Fruit fly (Drosophila melanogaster) Kc167 (cell line): Measurements from ENCODE around the gene CG32147.

Source experiments
- h ChIP-seq: fragments of >200 bp; optimal IDR thresholded peaks from 3 replicates; lab custom pipeline; 2018; ENCODE audit warnings: missing external identifiers
- insv ChIP-seq: fragments of >200 bp; optimal IDR thresholded peaks from 3 replicates; lab custom pipeline; 2018; ENCODE audit warnings: missing external identifiers
- psq ChIP-seq: fragments of >200 bp; optimal IDR thresholded peaks from 2 replicates; lab custom pipeline; 2017; ENCODE audit warnings: missing external identifiers

DNA sequence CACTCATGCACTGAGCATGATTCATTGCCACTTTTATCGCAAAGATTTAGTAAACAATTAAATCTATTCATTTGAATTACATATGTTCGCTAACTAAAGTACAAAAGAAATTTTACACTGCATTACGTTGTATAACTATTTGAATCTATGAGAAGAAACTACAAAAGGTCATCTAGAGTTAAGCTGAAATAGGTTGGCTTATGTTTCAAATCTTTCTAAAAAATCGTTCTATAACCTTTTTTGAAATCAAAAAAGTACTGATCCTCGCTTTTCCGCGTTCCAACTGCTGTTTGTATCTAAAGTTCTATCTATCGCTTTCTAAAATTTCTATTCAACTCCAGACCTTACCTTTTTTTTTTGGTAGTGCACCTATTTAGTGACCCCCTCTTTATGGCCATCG, 18.1 kb downstream of the CG32147 start:
- TF ChIP-seq h, result no peak
- no peak for TF ChIP-seq insv (lab: Kevin White, UChicago)
- no peak for TF ChIP-seq psq (lab: Kevin White, UChicago)
